Fruit fly (Drosophila melanogaster) whole organism, embryonic: ENCODE results near the gene CG15741.
A peak's percentile ranks its signal among the peaks of the same experiment; 100 is the strongest.

ENCODE experiments used
- CG10366 ChIP-seq: fragments of 200-800 bp; sonication (Bioruptor generic); IDR thresholded peaks from 2 replicates; pipeline ENCODE4 v1.3.6; 2022; ENCODE audit warnings: missing biosample characterization, missing genetic modification characterization
- CG11093 ChIP-seq: fragments of 200-800 bp; sonication (Bioruptor generic); IDR thresholded peaks from 3 replicates; pipeline ENCODE4 v1.3.6; 2022; ENCODE audit warnings: missing biosample characterization, missing genetic modification characterization
- CG11723 ChIP-seq: fragments of 200-800 bp; sonication (Bioruptor generic); optimal IDR thresholded peaks from 2 replicates; lab custom pipeline; 2017; ENCODE audit warnings: missing biosample characterization, mild to moderate bottlenecking, missing genetic modification characterization
- CG18262 ChIP-seq: fragments of 200-800 bp; optimal IDR thresholded peaks from 3 replicates; lab custom pipeline; 2019; ENCODE audit warnings: missing biosample characterization, mild to moderate bottlenecking, missing genetic modification characterization, moderate library complexity
- CG32767 ChIP-seq: fragments of 200-800 bp; sonication (Bioruptor generic); IDR thresholded peaks from 2 replicates; pipeline ENCODE4 v1.3.6; 2022; ENCODE audit warnings: missing biosample characterization, missing genetic modification characterization
- CG8281 ChIP-seq: fragments of 200-800 bp; sonication (Bioruptor generic); optimal IDR thresholded peaks from 2 replicates; lab custom pipeline; 2018; ENCODE audit warnings: missing biosample characterization, mild to moderate bottlenecking, missing genetic modification characterization, moderate library complexity
- CG8478 ChIP-seq: fragments of >200 bp; optimal IDR thresholded peaks from 2 replicates; lab custom pipeline; 2018
- CG9437 ChIP-seq: fragments of 200-800 bp; sonication (Bioruptor generic); optimal IDR thresholded peaks from 2 replicates; lab custom pipeline; 2018; ENCODE audit warnings: missing biosample characterization, mild to moderate bottlenecking, missing genetic modification characterization
- CTCF ChIP-seq: fragments of 200-800 bp; sonication (Bioruptor generic); optimal IDR thresholded peaks from 2 replicates; lab custom pipeline; 2017; ENCODE audit warnings: missing biosample characterization, mild to moderate bottlenecking, missing genetic modification characterization, moderate library complexity
- E2f2 ChIP-seq: fragments of 200-800 bp; sonication (Bioruptor generic); IDR thresholded peaks from 2 replicates; pipeline ENCODE4 v1.3.6; 2022; ENCODE audit warnings: missing biosample characterization, missing genetic modification characterization
- Rx ChIP-seq: fragments of 200-800 bp; sonication (Bioruptor generic); IDR thresholded peaks from 2 replicates; pipeline ENCODE4 v1.3.6; 2022; ENCODE audit warnings: missing biosample characterization, missing genetic modification characterization
- fru ChIP-seq: fragments of >200 bp; optimal IDR thresholded peaks from 2 replicates; lab custom pipeline; 2017
- jumu ChIP-seq: fragments of 200-800 bp; sonication (Bioruptor generic); optimal IDR thresholded peaks from 3 replicates; lab custom pipeline; 2016; ENCODE audit warnings: missing biosample characterization, missing genetic modification characterization
- luna ChIP-seq: fragments of 200-800 bp; sonication (Bioruptor generic); optimal IDR thresholded peaks from 2 replicates; lab custom pipeline; 2016; ENCODE audit warnings: missing biosample characterization, missing genetic modification characterization
- sc ChIP-seq, 3 experiments: fragments of >200 bp in 2 of 3; fragments of 200-800 bp in 1 of 3; sonication (Bioruptor generic) in 1 of 3; optimal IDR thresholded peaks; 2 replicates in 2 of 3; 3 replicates in 1 of 3; lab custom pipeline; 2017; ENCODE audit warnings: mild to moderate bottlenecking in 1 of 3, missing biosample characterization in 1 of 3, missing genetic modification characterization in 1 of 3, missing genetic modification reagents in 1 of 3
- so ChIP-seq: fragments of 200-800 bp; sonication (Bioruptor generic); IDR thresholded peaks from 3 replicates; pipeline ENCODE4 v1.3.6; 2022; ENCODE audit warnings: missing biosample characterization, missing genetic modification characterization
- vvl ChIP-seq: fragments of 200-800 bp; sonication (Bioruptor generic); IDR thresholded peaks from 2 replicates; pipeline ENCODE4 v1.3.6; 2022; ENCODE audit warnings: missing biosample characterization, missing genetic modification characterization

Gene CG15741

dm6 chrX:11788187-11788870 is 49.5 kb downstream of the CG15741 start (continued):
- TF ChIP-seq so (GFP tag; lab: Robert Waterston, UW) (peak; percentile 63; the same call in 1 of the 3 replicates), sc (optimal IDR thresholded peaks at IDR 0.05; lab: Kevin White, UChicago) (no peak), sc (GFP tag; optimal IDR thresholded peaks at IDR 0.05; lab: Kevin White, UChicago) (no peak), E2f2 (GFP tag; lab: Robert Waterston, UW) (peak; percentile 48; the same call in 1 of the 2 replicates), fru (no peak), luna (GFP tag; lab: Kevin White, UChicago) (no peak), CG11093 (GFP tag; lab: Robert Waterston, UW) (no peak), CG9437 (GFP tag; lab: Kevin White, UChicago) (peak; percentile 40), CG11723 (GFP tag; lab: Kevin White, UChicago) (peak; percentile 48), vvl (GFP tag; lab: Robert Waterston, UW) (peak; percentile 85), CG8281 (peak; percentile 20), CG32767 (GFP tag; lab: Robert Waterston, UW) (0 out of 2 replicates have a peak, but pooled peaks have one; percentile 53), CTCF (peak; percentile 9), CG18262 (peak; percentile 66), CG8478 (no peak), CG10366 (GFP tag; lab: Robert Waterston, UW) (peak; percentile 75), jumu (GFP tag; lab: Kevin White, UChicago) (peak; percentile 65), Rx (GFP tag; lab: Robert Waterston, UW) (peak; percentile 73)
